Fruit fly (Drosophila melanogaster) whole organism, embryonic: ENCODE results near the gene Cchl.

ENCODE experiments used
- ATbp ChIP-seq: fragments of 200-800 bp; sonication (Bioruptor generic); optimal IDR thresholded peaks from 2 replicates; lab custom pipeline; 2017; ENCODE audit warnings: missing biosample characterization, mild to moderate bottlenecking, missing genetic modification characterization, missing genetic modification reagents
- Aef1 ChIP-seq: fragments of 200-800 bp; sonication (Bioruptor generic); IDR thresholded peaks from 3 replicates; pipeline ENCODE4 v1.3.6; 2022; ENCODE audit warnings: missing biosample characterization, missing genetic modification characterization
- Antp ChIP-seq: fragments of 200-800 bp; sonication (Bioruptor generic); optimal IDR thresholded peaks from 3 replicates; lab custom pipeline; 2016; ENCODE audit warnings: missing biosample characterization, missing genetic modification characterization
- Atf6 ChIP-seq: fragments of 200-800 bp; sonication (Bioruptor generic); IDR thresholded peaks from 2 replicates; pipeline ENCODE4 v1.3.6; 2022; ENCODE audit warnings: missing biosample characterization, missing genetic modification characterization
- CG10654 ChIP-seq: fragments of 200-800 bp; sonication (Bioruptor generic); optimal IDR thresholded peaks from 2 replicates; lab custom pipeline; 2016; ENCODE audit warnings: missing biosample characterization, missing genetic modification characterization
- CG12391 ChIP-seq: fragments of 200-800 bp; sonication (Bioruptor generic); optimal IDR thresholded peaks from 3 replicates; lab custom pipeline; 2018; ENCODE audit warnings: missing biosample characterization, mild to moderate bottlenecking, missing genetic modification characterization, moderate library complexity
- CG14965 ChIP-seq: fragments of 200-800 bp; sonication (Bioruptor generic); optimal IDR thresholded peaks from 2 replicates; lab custom pipeline; 2016; ENCODE audit warnings: missing biosample characterization, missing genetic modification characterization, borderline replicate concordance
- CG15073 ChIP-seq: fragments of 200-800 bp; sonication (Bioruptor generic); optimal IDR thresholded peaks from 2 replicates; lab custom pipeline; 2016; ENCODE audit warnings: missing biosample characterization, missing genetic modification characterization
- CG15514 ChIP-seq: fragments of 200-800 bp; sonication (Bioruptor generic); optimal IDR thresholded peaks from 3 replicates; lab custom pipeline; 2017; ENCODE audit warnings: missing biosample characterization, missing genetic modification characterization, mild to moderate bottlenecking, moderate library complexity, missing genetic modification reagents
- CG16813 ChIP-seq: fragments of 200-800 bp; sonication (Bioruptor generic); IDR thresholded peaks from 3 replicates; pipeline ENCODE4 v1.3.6; 2022; ENCODE audit warnings: missing biosample characterization, missing genetic modification characterization; ENCODE audit not compliant: partially characterized antibody
- CG17568 ChIP-seq: fragments of 200-800 bp; sonication (Bioruptor generic); optimal IDR thresholded peaks from 2 replicates; lab custom pipeline; 2018; ENCODE audit warnings: missing biosample characterization, mild to moderate bottlenecking, missing genetic modification characterization, moderate library complexity
- CG17612 ChIP-seq: fragments of 200-800 bp; sonication (Bioruptor generic); IDR thresholded peaks from 2 replicates; pipeline ENCODE4 v1.3.6; 2022; ENCODE audit warnings: missing biosample characterization, missing genetic modification characterization
- CG2199 ChIP-seq: fragments of 200-800 bp; sonication (Bioruptor generic); IDR thresholded peaks from 3 replicates; pipeline ENCODE4 v1.3.6; 2022; ENCODE audit warnings: missing biosample characterization, missing genetic modification characterization
- CG4617 ChIP-seq: fragments of 200-800 bp; sonication (Bioruptor generic); optimal IDR thresholded peaks from 3 replicates; lab custom pipeline; 2016; ENCODE audit warnings: missing biosample characterization, missing genetic modification characterization, borderline replicate concordance
- CG4820 ChIP-seq: fragments of 200-800 bp; sonication (Bioruptor generic); optimal IDR thresholded peaks from 3 replicates; lab custom pipeline; 2016; ENCODE audit warnings: missing biosample characterization, missing genetic modification characterization
- CG4854 ChIP-seq: fragments of 200-800 bp; sonication (Bioruptor generic); optimal IDR thresholded peaks from 2 replicates; lab custom pipeline; 2016; ENCODE audit warnings: missing biosample characterization, missing genetic modification characterization, inconsistent platforms
- CG6683 ChIP-seq: fragments of 200-800 bp; sonication (Bioruptor generic); optimal IDR thresholded peaks from 2 replicates; lab custom pipeline; 2017; ENCODE audit warnings: missing biosample characterization, mild to moderate bottlenecking, missing genetic modification characterization, missing genetic modification reagents
- CG7963 ChIP-seq: fragments of 200-800 bp; sonication (Bioruptor generic); IDR thresholded peaks from 3 replicates; pipeline ENCODE4 v1.3.6; 2022; ENCODE audit warnings: missing biosample characterization, missing genetic modification characterization; ENCODE audit not compliant: partially characterized antibody
- CG8944 ChIP-seq: fragments of 200-800 bp; sonication (Bioruptor generic); optimal IDR thresholded peaks from 3 replicates; lab custom pipeline; 2016; ENCODE audit warnings: missing biosample characterization, missing genetic modification characterization
- E2f1 ChIP-seq: fragments of 200-800 bp; sonication (Bioruptor generic); IDR thresholded peaks from 2 replicates; pipeline ENCODE4 v1.3.6; 2022; ENCODE audit warnings: missing biosample characterization, missing genetic modification characterization
- Ets65A ChIP-seq: fragments of 200-800 bp; sonication (Bioruptor generic); peaks from one replicate; lab custom pipeline; 2016; ENCODE audit warnings: missing biosample characterization, missing genetic modification characterization
- Hmr ChIP-seq: fragments of 200-800 bp; sonication (Bioruptor generic); optimal IDR thresholded peaks from 3 replicates; lab custom pipeline; 2017; ENCODE audit warnings: mild to moderate bottlenecking, missing biosample characterization, missing genetic modification reagents, missing genetic modification characterization
- Jarid2 ChIP-seq: fragments of 200-800 bp; sonication (Bioruptor generic); optimal IDR thresholded peaks from 3 replicates; lab custom pipeline; 2017; ENCODE audit warnings: mild to moderate bottlenecking, missing biosample characterization, missing genetic modification reagents, missing genetic modification characterization
- NC2α ChIP-seq: fragments of 200-800 bp; sonication (Bioruptor generic); optimal IDR thresholded peaks from 2 replicates; lab custom pipeline; 2016; ENCODE audit warnings: missing biosample characterization, missing genetic modification characterization
- Nf-YB ChIP-seq: fragments of 200-800 bp; sonication (Bioruptor generic); optimal IDR thresholded peaks from 3 replicates; lab custom pipeline; 2019; ENCODE audit warnings: missing biosample characterization, mild to moderate bottlenecking, missing genetic modification characterization, moderate library complexity
- Rfx ChIP-seq: fragments of 200-800 bp; sonication (Bioruptor generic); IDR thresholded peaks from 2 replicates; pipeline ENCODE4 v1.3.6; 2022; ENCODE audit warnings: missing biosample characterization, missing genetic modification characterization
- Six4 ChIP-seq: fragments of 200-800 bp; sonication (Bioruptor generic); optimal IDR thresholded peaks from 2 replicates; lab custom pipeline; 2016; ENCODE audit warnings: missing biosample characterization, missing genetic modification characterization
- Sry-β ChIP-seq: fragments of 200-800 bp; sonication (Bioruptor generic); optimal IDR thresholded peaks from 2 replicates; lab custom pipeline; 2018; ENCODE audit warnings: missing biosample characterization, mild to moderate bottlenecking, missing genetic modification characterization, moderate library complexity
- ato ChIP-seq: fragments of 200-800 bp; sonication (Bioruptor generic); IDR thresholded peaks from 2 replicates; pipeline ENCODE4 v1.3.6; 2022; ENCODE audit warnings: missing biosample characterization, missing genetic modification characterization; ENCODE audit not compliant: partially characterized antibody
- bcd ChIP-seq: fragments of 200-800 bp; sonication (Bioruptor generic); optimal IDR thresholded peaks from 2 replicates; lab custom pipeline; 2017; ENCODE audit warnings: missing biosample characterization, mild to moderate bottlenecking, missing genetic modification characterization
- bowl ChIP-seq: fragments of 200-800 bp; sonication (Bioruptor generic); IDR thresholded peaks from 2 replicates; pipeline ENCODE4 v1.3.6; 2022; ENCODE audit warnings: missing biosample characterization, missing genetic modification characterization
- cg ChIP-seq: fragments of 200-800 bp; sonication (Bioruptor generic); optimal IDR thresholded peaks from 3 replicates; lab custom pipeline; 2019; ENCODE audit warnings: missing biosample characterization, mild to moderate bottlenecking, missing genetic modification characterization, moderate library complexity
- ci ChIP-seq: fragments of 200-800 bp; sonication (Bioruptor generic); IDR thresholded peaks from 3 replicates; pipeline ENCODE4 v1.3.6; 2022; ENCODE audit warnings: missing biosample characterization, missing genetic modification characterization
- emc ChIP-seq: fragments of 200-800 bp; sonication (Bioruptor generic); optimal IDR thresholded peaks from 2 replicates; lab custom pipeline; 2016; ENCODE audit warnings: missing biosample characterization, missing genetic modification characterization
- eyg ChIP-seq: fragments of 200-800 bp; sonication (Bioruptor generic); optimal IDR thresholded peaks from 3 replicates; lab custom pipeline; 2016; ENCODE audit warnings: missing biosample characterization, missing genetic modification characterization
- fd3F ChIP-seq: fragments of 200-800 bp; sonication (Bioruptor generic); optimal IDR thresholded peaks from 2 replicates; lab custom pipeline; 2018; ENCODE audit warnings: missing biosample characterization, mild to moderate bottlenecking, missing genetic modification characterization, moderate library complexity
- gem ChIP-seq: fragments of 200-800 bp; sonication (Bioruptor generic); optimal IDR thresholded peaks from 2 replicates; lab custom pipeline; 2019; ENCODE audit warnings: missing biosample characterization, mild to moderate bottlenecking, missing genetic modification characterization, moderate library complexity
- gfzf ChIP-seq: fragments of 200-800 bp; sonication (Bioruptor generic); optimal IDR thresholded peaks from 2 replicates; lab custom pipeline; 2016; ENCODE audit warnings: missing biosample characterization, mild to moderate bottlenecking, missing genetic modification characterization, moderate library complexity
- grau ChIP-seq: fragments of 200-800 bp; optimal IDR thresholded peaks from 3 replicates; lab custom pipeline; 2019; ENCODE audit warnings: missing biosample characterization, mild to moderate bottlenecking, missing genetic modification characterization, moderate library complexity
- pho ChIP-seq: fragments of 200-800 bp; sonication (Bioruptor generic); optimal IDR thresholded peaks from 2 replicates; lab custom pipeline; 2016; ENCODE audit warnings: missing biosample characterization, missing genetic modification characterization
- pum ChIP-seq: fragments of 200-800 bp; sonication (Bioruptor generic); optimal IDR thresholded peaks from 2 replicates; lab custom pipeline; 2016; ENCODE audit warnings: missing biosample characterization, missing genetic modification characterization
- rib ChIP-seq: fragments of 200-800 bp; sonication (Bioruptor generic); IDR thresholded peaks from 2 replicates; pipeline ENCODE4 v1.3.6; 2022; ENCODE audit warnings: missing biosample characterization, missing genetic modification characterization
- sd ChIP-seq: fragments of 200-800 bp; sonication (Bioruptor generic); optimal IDR thresholded peaks from 3 replicates; lab custom pipeline; 2018; ENCODE audit warnings: missing biosample characterization, mild to moderate bottlenecking, missing genetic modification characterization, moderate library complexity
- slp2 ChIP-seq: fragments of 200-800 bp; sonication (Bioruptor generic); optimal IDR thresholded peaks from 2 replicates; lab custom pipeline; 2016; ENCODE audit warnings: missing biosample characterization, missing genetic modification characterization
- tin ChIP-seq: fragments of 200-800 bp; sonication (Bioruptor generic); optimal IDR thresholded peaks from 3 replicates; lab custom pipeline; 2016; ENCODE audit warnings: missing biosample characterization, missing genetic modification characterization
- tio ChIP-seq: fragments of 200-800 bp; sonication (Bioruptor generic); optimal IDR thresholded peaks from 2 replicates; lab custom pipeline; 2017; ENCODE audit warnings: missing biosample characterization, missing genetic modification characterization, inconsistent platforms
- tll ChIP-seq, 2 experiments: fragments of 200-800 bp in 1 of 2; fragments of >200 bp in 1 of 2; sonication (Bioruptor generic) in 1 of 2; optimal IDR thresholded peaks; 2 replicates each; lab custom pipeline; 2017 to 2019; ENCODE audit warnings: missing biosample characterization in 2 of 2, missing genetic modification characterization in 2 of 2, mild to moderate bottlenecking in 1 of 2, moderate library complexity in 1 of 2
- unc-4 ChIP-seq: fragments of 200-800 bp; sonication (Bioruptor generic); IDR thresholded peaks from 2 replicates; pipeline ENCODE4 v1.3.6; 2022; ENCODE audit warnings: missing biosample characterization, missing genetic modification characterization; ENCODE audit not compliant: partially characterized antibody
- zen ChIP-seq: fragments of 200-800 bp; sonication (Bioruptor generic); optimal IDR thresholded peaks from 3 replicates; lab custom pipeline; 2018; ENCODE audit warnings: missing biosample characterization, mild to moderate bottlenecking, missing genetic modification characterization, moderate library complexity

Cchl gene

DNA sequence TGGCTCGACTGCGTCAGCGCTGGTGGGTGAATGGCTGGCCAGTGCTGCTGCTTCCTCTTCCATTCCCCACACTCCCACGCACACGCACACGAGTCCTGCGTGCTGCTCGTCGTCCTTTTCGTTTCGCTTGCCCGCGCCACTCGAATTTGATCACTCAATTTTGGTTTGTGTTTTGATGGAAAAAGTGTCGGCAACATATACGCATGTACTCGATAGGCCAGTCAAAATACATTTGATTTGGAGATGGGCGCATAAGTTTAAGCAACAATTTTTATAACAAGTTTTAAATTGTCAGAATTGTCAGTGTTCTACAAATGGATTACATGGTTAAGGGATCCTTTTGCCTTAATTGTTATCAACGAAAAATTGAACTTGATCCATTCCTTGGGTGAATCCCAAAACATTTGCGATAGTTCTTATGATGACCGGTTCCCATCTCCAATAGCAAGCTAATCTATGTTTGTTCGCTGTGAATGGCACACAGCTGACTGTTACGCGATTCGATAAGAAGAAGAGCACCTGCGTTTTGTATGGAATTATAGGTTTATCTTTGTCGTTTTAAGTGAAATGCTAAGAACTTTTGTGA is 4.1 kb downstream of the Cchl start, which contains the start of the genes Mitofilin and mRpL35 (continued):
- peak; percentile 63 for TF ChIP-seq CG8944 (GFP tag; lab: Kevin White, UChicago)
- peak; percentile 6 for TF ChIP-seq CG4820 (GFP tag; lab: Kevin White, UChicago)
- TF ChIP-seq tio (GFP tag; lab: Kevin White, UChicago) = no peak
- TF ChIP-seq tin (GFP tag; lab: Kevin White, UChicago) = peak; percentile 9
- TF ChIP-seq CG14965 = no peak
- TF ChIP-seq CG15514 (GFP tag; lab: Kevin White, UChicago) = no peak
- TF ChIP-seq Nf-YB (GFP tag; lab: Kevin White, UChicago) = no peak
- TF ChIP-seq unc-4 (GFP tag; lab: Robert Waterston, UW) = peak; percentile 62
- no peak for TF ChIP-seq CG15073 (GFP tag; lab: Kevin White, UChicago)
- no peak for TF ChIP-seq CG17612 (GFP tag; lab: Robert Waterston, UW)
- TF ChIP-seq gem (tag; lab: Kevin White, UChicago) = peak; percentile 47
- TF ChIP-seq Rfx (GFP tag; lab: Robert Waterston, UW) = peak; percentile 43; the same call in 1 of the 2 replicates
- TF ChIP-seq ato (GFP tag; lab: Robert Waterston, UW) = peak; percentile 45
- peak; percentile 49 for TF ChIP-seq Sry-β (GFP tag; lab: Kevin White, UChicago)
- TF ChIP-seq rib (GFP tag; lab: Robert Waterston, UW) = no peak
- no peak for TF ChIP-seq CG2199 (GFP tag; lab: Robert Waterston, UW)
- TF ChIP-seq gfzf (GFP tag; lab: Kevin White, UChicago) = peak; percentile 7
- peak; percentile 78 for TF ChIP-seq CG16813
- TF ChIP-seq pum (GFP tag; lab: Kevin White, UChicago) = peak; percentile 55
- no peak for TF ChIP-seq cg (GFP tag; lab: Kevin White, UChicago)
- TF ChIP-seq CG7963 (GFP tag; lab: Robert Waterston, UW) = 0 out of 3 replicates have a peak, but pooled peaks have one; percentile 22
- TF ChIP-seq ATbp (GFP tag; lab: Kevin White, UChicago) = no peak
- no peak for TF ChIP-seq eyg (GFP tag; lab: Kevin White, UChicago)
- no peak for TF ChIP-seq emc (GFP tag; lab: Kevin White, UChicago)
- TF ChIP-seq CG12391 (tag; lab: Kevin White, UChicago) = peak; percentile 41
- peak; percentile 5 for TF ChIP-seq Six4 (GFP tag; lab: Kevin White, UChicago)
- no peak for TF ChIP-seq bowl
- TF ChIP-seq Antp = peak; percentile 71
- peak; percentile 54 for TF ChIP-seq pho (GFP tag; lab: Kevin White, UChicago)
- peak in 1 of 2 experiments; percentile 59 for TF ChIP-seq tll (GFP tag; optimal IDR thresholded peaks at IDR 0.05; lab: Kevin White, UChicago)
- peak; percentile 69 for TF ChIP-seq bcd (GFP tag; lab: Kevin White, UChicago)
- TF ChIP-seq ci (GFP tag; lab: Robert Waterston, UW) = no peak
- TF ChIP-seq Hmr (GFP tag; lab: Kevin White, UChicago) = peak; percentile 21
- no peak for TF ChIP-seq CG17568 (GFP tag; lab: Kevin White, UChicago)
- no peak for TF ChIP-seq NC2α (GFP tag; lab: Kevin White, UChicago)
- no peak for TF ChIP-seq CG6683 (GFP tag; lab: Kevin White, UChicago)
- peak; percentile 33 for TF ChIP-seq slp2 (GFP tag; lab: Kevin White, UChicago)
- no peak for TF ChIP-seq sd
- TF ChIP-seq zen = peak; percentile 16
- no peak for TF ChIP-seq CG4854 (GFP tag; lab: Kevin White, UChicago)
- TF ChIP-seq grau (tag; lab: Kevin White, UChicago) = peak; percentile 41
- 0 out of 3 replicates have a peak, but pooled peaks have one; percentile 17 for TF ChIP-seq Aef1 (GFP tag; lab: Robert Waterston, UW)
- peak; percentile 12 for TF ChIP-seq CG10654 (GFP tag; lab: Kevin White, UChicago)
- TF ChIP-seq E2f1 (GFP tag; lab: Robert Waterston, UW) = no peak
- TF ChIP-seq CG4617 = no peak
- no peak for TF ChIP-seq Atf6 (GFP tag; lab: Robert Waterston, UW)
- no peak for TF ChIP-seq Jarid2
- peak; percentile 90 for TF ChIP-seq Ets65A (GFP tag; lab: Kevin White, UChicago)
- TF ChIP-seq fd3F (GFP tag; lab: Kevin White, UChicago) = no peak
